Worm (Caenorhabditis elegans): ENCODE results near the gene F56A11.5.
A peak's percentile ranks its signal among the peaks of the same experiment; 100 is the strongest.

F56A11.5 gene

ce11 chrIV:570799-571300, at the start of gene F56A11.5:
TSS of gene F56A11.5 (minus strand) at chrIV:570849.
- TF ChIP-seq skn-1 (tag; optimal IDR thresholded peaks at IDR 0.05) (no peak), crh-2 (tag; optimal IDR thresholded peaks at IDR 0.05) (no peak), blmp-1 (tag; optimal IDR thresholded peaks at IDR 0.05; ENCODE audit: insufficient read depth) (no peak)

- peak in 1 of 2 experiments; percentile 62 for TF ChIP-seq lsy-2 (tag; optimal IDR thresholded peaks at IDR 0.05)
- no peak for TF ChIP-seq nhr-6 (tag; optimal IDR thresholded peaks at IDR 0.05)
- peak; percentile 55 for TF ChIP-seq lin-13 (GFP tag; optimal IDR thresholded peaks at IDR 0.05)
- peak; percentile 61 for TF ChIP-seq gmeb-1 (tag; optimal IDR thresholded peaks at IDR 0.05)
- TF ChIP-seq nhr-12 (tag; optimal IDR thresholded peaks at IDR 0.05) = no peak
- peak; percentile 47 for TF ChIP-seq nhr-21 (tag; optimal IDR thresholded peaks at IDR 0.05)
- peak; percentile 72 for TF ChIP-seq unc-55 (GFP tag; optimal IDR thresholded peaks at IDR 0.05)
- TF ChIP-seq Y55F3AM.14 (GFP tag; optimal IDR thresholded peaks at IDR 0.05) = no peak
- peak; percentile 25 for TF ChIP-seq nhr-77 (tag; optimal IDR thresholded peaks at IDR 0.05)
- peak; percentile 68 for TF ChIP-seq nhr-129 (tag; optimal IDR thresholded peaks at IDR 0.05)
- no peak for TF ChIP-seq ztf-4 (tag; optimal IDR thresholded peaks at IDR 0.05)
- peak; percentile 3 for TF ChIP-seq snpc-4 (tag; optimal IDR thresholded peaks at IDR 0.05)
- no peak for TF ChIP-seq mbf-1 (tag; optimal IDR thresholded peaks at IDR 0.05)
- peak; percentile 37 for TF ChIP-seq sma-3 (GFP tag; optimal IDR thresholded peaks at IDR 0.05)
- no peak for TF ChIP-seq blmp-1 (tag; optimal IDR thresholded peaks at IDR 0.05; ENCODE audit: insufficient read depth)
- TF ChIP-seq fos-1 (tag; optimal IDR thresholded peaks at IDR 0.05) = peak; percentile 49
- TF ChIP-seq C34F6.9 (tag; optimal IDR thresholded peaks at IDR 0.05) = peak; percentile 40
- no peak for TF ChIP-seq lin-39 (tag; optimal IDR thresholded peaks at IDR 0.05)
- TF ChIP-seq unc-39 (tag; optimal IDR thresholded peaks at IDR 0.05) = no peak
- peak; percentile 51 for TF ChIP-seq lin-11 (tag; optimal IDR thresholded peaks at IDR 0.05)
These were observed 49.7 kb upstream of the F56A11.5 start for ce11 chrIV:620324-620723.

ce11 chrIV:619766-620165, 49.1 kb upstream of the F56A11.5 start:
- TF ChIP-seq zag-1 (tag; optimal IDR thresholded peaks at IDR 0.05) (no peak), ztf-11 (tag; optimal IDR thresholded peaks at IDR 0.05) (no peak), mab-5 (tag; optimal IDR thresholded peaks at IDR 0.05) (no peak), ceh-82 (tag; optimal IDR thresholded peaks at IDR 0.05) (no peak), snpc-4 (tag; optimal IDR thresholded peaks at IDR 0.05) (no peak), sma-3 (GFP tag; optimal IDR thresholded peaks at IDR 0.05) (no peak), nhr-129 (tag; optimal IDR thresholded peaks at IDR 0.05) (no peak), nhr-25 (tag; optimal IDR thresholded peaks at IDR 0.05) (no peak), nhr-21 (tag; optimal IDR thresholded peaks at IDR 0.05) (no peak)

ce11 chrIV:615244-615643, 44.6 kb upstream of the F56A11.5 start, which contains the start of gene C18H7.1:
TSS of gene C18H7.1 (plus strand) at chrIV:615544.
- TF ChIP-seq lin-11 (tag; optimal IDR thresholded peaks at IDR 0.05) (no peak), nhr-237 (tag; optimal IDR thresholded peaks at IDR 0.05) (no peak), ama-1 (optimal IDR thresholded peaks at IDR 0.05) (no peak), ceh-82 (tag; optimal IDR thresholded peaks at IDR 0.05) (no peak)

ce11 chrIV:613155-613554, 42.5 kb upstream of the F56A11.5 start:
- TF ChIP-seq elt-3 (tag; optimal IDR thresholded peaks at IDR 0.05) (no peak), peb-1 (tag; optimal IDR thresholded peaks at IDR 0.05) (no peak), gmeb-1 (tag; optimal IDR thresholded peaks at IDR 0.05) (no peak), nhr-25 (tag; optimal IDR thresholded peaks at IDR 0.05) (no peak), snpc-4 (tag; optimal IDR thresholded peaks at IDR 0.05) (no peak), nhr-6 (tag; optimal IDR thresholded peaks at IDR 0.05) (no peak), nhr-21 (tag; optimal IDR thresholded peaks at IDR 0.05) (no peak), fos-1 (tag; optimal IDR thresholded peaks at IDR 0.05) (no peak), crh-2 (tag; optimal IDR thresholded peaks at IDR 0.05) (no peak), unc-39 (tag; optimal IDR thresholded peaks at IDR 0.05) (no peak), nhr-237 (tag; optimal IDR thresholded peaks at IDR 0.05) (no peak), lin-39 (tag; optimal IDR thresholded peaks at IDR 0.05) (no peak)

ce11 chrIV:607628-608027, 37.0 kb upstream of the F56A11.5 start:
- TF ChIP-seq C34F6.9 (tag; optimal IDR thresholded peaks at IDR 0.05) (no peak), nhr-129 (tag; optimal IDR thresholded peaks at IDR 0.05) (peak; percentile 47), lin-13 (GFP tag; optimal IDR thresholded peaks at IDR 0.05) (no peak), F13H6.1 (tag; optimal IDR thresholded peaks at IDR 0.05) (peak; percentile 24), nhr-21 (tag; optimal IDR thresholded peaks at IDR 0.05) (no peak)

Measured in whole organism, L2 larva.